Worm (Caenorhabditis elegans): ENCODE measurements around the gene spp-19.

The spp-19 gene

DNA sequence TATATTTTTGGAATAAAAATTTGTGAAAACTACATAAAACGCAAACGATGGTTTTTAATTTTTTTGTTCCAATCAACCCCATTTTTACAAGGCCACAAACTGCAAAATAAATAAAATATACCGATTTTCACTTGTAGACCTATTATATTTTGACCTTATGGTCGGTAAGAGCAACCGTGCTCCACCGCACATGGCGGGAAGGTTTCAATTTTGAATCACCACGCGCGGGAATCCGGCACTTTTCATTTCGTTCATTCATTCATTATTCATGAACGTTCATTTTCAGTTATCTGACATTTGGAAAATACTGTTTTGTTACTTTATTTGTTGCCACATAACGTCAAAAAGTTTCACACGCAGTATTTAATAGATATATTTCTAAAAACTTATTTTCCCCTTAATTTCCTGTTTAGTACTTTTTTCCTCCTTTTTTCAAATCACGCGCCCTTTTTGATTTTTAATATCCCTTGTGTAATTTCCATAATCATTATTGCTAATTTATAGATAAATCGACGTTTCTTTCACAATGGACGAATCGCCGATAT, 32.3 kb upstream of the spp-19 start, which contains the start of gene hcp-1:
Gene hcp-1 (plus strand): TSS at position 495 of the 545 bp plus-strand sequence.
- no peak for TF ChIP-seq pqm-1 (tag; optimal IDR thresholded peaks at IDR 0.05)
- no peak for TF ChIP-seq Y116A8C.19 (tag; optimal IDR thresholded peaks at IDR 0.05; ENCODE audit: borderline replicate concordance)
- TF ChIP-seq nhr-28 (tag; optimal IDR thresholded peaks at IDR 0.05) = no peak
- TF ChIP-seq lin-15B (tag; optimal IDR thresholded peaks at IDR 0.05) = peak; percentile 12
- no peak for TF ChIP-seq sptf-1 (tag; optimal IDR thresholded peaks at IDR 0.05)
- no peak for TF ChIP-seq lin-13 (GFP tag; optimal IDR thresholded peaks at IDR 0.05)
- no peak for TF ChIP-seq ztf-11 (tag; optimal IDR thresholded peaks at IDR 0.05)
- TF ChIP-seq swsn-7 (tag; optimal IDR thresholded peaks at IDR 0.05) = peak; percentile 9
- TF ChIP-seq rnt-1 (tag; optimal IDR thresholded peaks at IDR 0.05) = peak; percentile 37
- no peak for TF ChIP-seq ceh-63 (GFP tag; optimal IDR thresholded peaks at IDR 0.05)
- TF ChIP-seq nhr-84 (tag; optimal IDR thresholded peaks at IDR 0.05) = no peak
- no peak for TF ChIP-seq nhr-90 (tag; optimal IDR thresholded peaks at IDR 0.05; ENCODE audit: poor library complexity)
- TF ChIP-seq fos-1 (tag; optimal IDR thresholded peaks at IDR 0.05) = no peak
- peak; percentile 41 for TF ChIP-seq xbp-1 (tag; optimal IDR thresholded peaks at IDR 0.05)
- TF ChIP-seq nhr-237 (tag; optimal IDR thresholded peaks at IDR 0.05) = no peak
- TF ChIP-seq hpl-2 (GFP tag; optimal IDR thresholded peaks at IDR 0.05) = no peak
- no peak for TF ChIP-seq sox-4 (tag; optimal IDR thresholded peaks at IDR 0.05)
- TF ChIP-seq unc-62 (GFP tag; optimal IDR thresholded peaks at IDR 0.05) = no peak
- no peak for TF ChIP-seq ceh-90 (tag; optimal IDR thresholded peaks at IDR 0.05)
- no peak for TF ChIP-seq ceh-82 (tag; optimal IDR thresholded peaks at IDR 0.05)
- TF ChIP-seq dsc-1 (tag; optimal IDR thresholded peaks at IDR 0.05) = no peak
- peak; percentile 61 for TF ChIP-seq C16A3.4 (tag; optimal IDR thresholded peaks at IDR 0.05)
- TF ChIP-seq ztf-4 (tag; optimal IDR thresholded peaks at IDR 0.05) = no peak
- TF ChIP-seq lsy-2 (tag; optimal IDR thresholded peaks at IDR 0.05) = peak in 1 of 2 experiments; percentile 72
- TF ChIP-seq jun-1 (tag; optimal IDR thresholded peaks at IDR 0.05) = no peak
- TF ChIP-seq ceh-88 (GFP tag; IDR thresholded peaks at IDR 0.05) = no peak
- no peak for TF ChIP-seq pag-3 (tag; optimal IDR thresholded peaks at IDR 0.05; ENCODE audit: borderline replicate concordance, insufficient read depth)
- peak; percentile 20 for TF ChIP-seq nhr-20 (tag; optimal IDR thresholded peaks at IDR 0.05)
- TF ChIP-seq skn-1 (tag; optimal IDR thresholded peaks at IDR 0.05) = no peak
- TF ChIP-seq pax-3 (tag; optimal IDR thresholded peaks at IDR 0.05) = no peak
- no peak for TF ChIP-seq sup-37 (GFP tag; optimal IDR thresholded peaks at IDR 0.05)
- TF ChIP-seq fkh-10 (GFP tag; optimal IDR thresholded peaks at IDR 0.05) = no peak
- TF ChIP-seq blmp-1 (tag; optimal IDR thresholded peaks at IDR 0.05) = peak; percentile 83
- no peak for TF ChIP-seq C34B4.2 (tag; optimal IDR thresholded peaks at IDR 0.05)
- TF ChIP-seq efl-1 (optimal IDR thresholded peaks at IDR 0.05) = peak; percentile 91 to 95
- TF ChIP-seq efl-1 (GFP tag; optimal IDR thresholded peaks at IDR 0.05 in 1 of 2) = peak; percentile 89 to 99
- TF ChIP-seq nhr-19 (GFP tag; conservative IDR thresholded peaks at IDR 0.05) = no peak
- TF ChIP-seq mep-1 (tag; optimal IDR thresholded peaks at IDR 0.05) = peak; percentile 57
- no peak for TF ChIP-seq lin-14 (GFP tag; optimal IDR thresholded peaks at IDR 0.05)
- TF ChIP-seq aha-1 (tag; optimal IDR thresholded peaks at IDR 0.05) = no peak
- no peak for TF ChIP-seq mef-2 (tag; optimal IDR thresholded peaks at IDR 0.05)
- TF ChIP-seq unc-130 (tag; optimal IDR thresholded peaks at IDR 0.05) = peak; percentile 36
- TF ChIP-seq F16B12.6 (tag; optimal IDR thresholded peaks at IDR 0.05) = peak; percentile 29
- TF ChIP-seq C04F5.9 (tag; optimal IDR thresholded peaks at IDR 0.05) = no peak
- no peak for TF ChIP-seq lin-39 (tag; optimal IDR thresholded peaks at IDR 0.05)
- no peak for TF ChIP-seq lir-3 (tag; optimal IDR thresholded peaks at IDR 0.05; ENCODE audit: poor library complexity)
- no peak for TF ChIP-seq grh-1 (GFP tag; IDR thresholded peaks at IDR 0.05)
- TF ChIP-seq snu-23 (GFP tag; optimal IDR thresholded peaks at IDR 0.05) = peak; percentile 46
- peak; percentile 87 to 91 (median 88) for TF ChIP-seq dpl-1 (GFP tag; optimal IDR thresholded peaks at IDR 0.05)
- TF ChIP-seq elt-2 (tag; optimal IDR thresholded peaks at IDR 0.05) = no peak
- TF ChIP-seq isw-1 (GFP tag; IDR thresholded peaks at IDR 0.05) = peak; percentile 3; the same call in 1 of the 2 replicates
- peak; percentile 84 to 95 for TF ChIP-seq lin-35 (GFP tag; optimal IDR thresholded peaks at IDR 0.05)
- no peak for TF ChIP-seq alr-1 (tag; optimal IDR thresholded peaks at IDR 0.05; ENCODE audit: borderline replicate concordance)

All from whole organism, L1 larva.